Fruit fly (Drosophila melanogaster): ENCODE data around the gene CG31176.
A peak's percentile ranks its signal among the peaks of the same experiment; 100 is the strongest.

dm6 chr3R:21753974-21754373, 34.5 kb upstream of the CG31176 start, which contains the start of gene CG31198:
- TF ChIP-seq kay (GFP tag; ENCODE audit: borderline replicate concordance) (peak; percentile 18), tj (GFP tag; optimal IDR thresholded peaks at IDR 0.05) (no peak), CG5204 (GFP tag; optimal IDR thresholded peaks at IDR 0.05) (no peak), Hr96 (GFP tag; optimal IDR thresholded peaks at IDR 0.05) (no peak), CG7101 (tag; optimal IDR thresholded peaks at IDR 0.05) (no peak), cnc (optimal IDR thresholded peaks at IDR 0.05) (peak in 1 of 2 experiments; percentile 64), cic (GFP tag; optimal IDR thresholded peaks at IDR 0.05) (peak; percentile 77), ovo (GFP tag; optimal IDR thresholded peaks at IDR 0.05) (no peak), toe (GFP tag; optimal IDR thresholded peaks at IDR 0.05) (no peak)

All from whole organism, adult.